Fruit fly (Drosophila melanogaster) whole organism, embryonic: Measurements from ENCODE around the gene CG42633.
A peak's percentile ranks its signal among the peaks of the same experiment; 100 is the strongest.

Experiments
- CG13123 ChIP-seq: fragments of 200-800 bp; sonication (Bioruptor generic); optimal IDR thresholded peaks from 2 replicates; lab custom pipeline; 2016; ENCODE audit warnings: missing biosample characterization, missing genetic modification characterization
- CG13296 ChIP-seq: fragments of 200-800 bp; sonication (Bioruptor generic); optimal IDR thresholded peaks from 3 replicates; lab custom pipeline; 2018; ENCODE audit warnings: missing biosample characterization, mild to moderate bottlenecking, missing genetic modification characterization
- CG13424 ChIP-seq: fragments of 200-800 bp; sonication (Bioruptor generic); optimal IDR thresholded peaks from 2 replicates; lab custom pipeline; 2019; ENCODE audit warnings: missing biosample characterization, mild to moderate bottlenecking, missing genetic modification characterization, moderate library complexity
- CG15601 ChIP-seq: fragments of 200-800 bp; sonication (Bioruptor generic); optimal IDR thresholded peaks from 3 replicates; lab custom pipeline; 2019; ENCODE audit warnings: missing biosample characterization, mild to moderate bottlenecking, missing genetic modification characterization, moderate library complexity
- CG16863 ChIP-seq: fragments of 200-800 bp; sonication (Bioruptor generic); optimal IDR thresholded peaks from 3 replicates; lab custom pipeline; 2016; ENCODE audit warnings: missing biosample characterization, missing genetic modification characterization
- CG32772 ChIP-seq: fragments of 200-800 bp; sonication (Bioruptor generic); IDR thresholded peaks from 2 replicates; pipeline ENCODE4 v1.3.6; 2022; ENCODE audit warnings: missing biosample characterization, missing genetic modification characterization
- CG33213 ChIP-seq: fragments of 200-800 bp; sonication (Bioruptor generic); optimal IDR thresholded peaks from 3 replicates; lab custom pipeline; 2016; ENCODE audit warnings: missing biosample characterization, missing genetic modification characterization
- CG3407 ChIP-seq: fragments of 200-800 bp; sonication (Bioruptor generic); optimal IDR thresholded peaks from 2 replicates; lab custom pipeline; 2018; ENCODE audit warnings: missing biosample characterization, mild to moderate bottlenecking, missing genetic modification characterization
- CG34422 ChIP-seq: fragments of 200-800 bp; sonication (Bioruptor generic); IDR thresholded peaks from 3 replicates; pipeline ENCODE4 v1.3.6; 2022; ENCODE audit warnings: missing biosample characterization, missing genetic modification characterization
- CG42726 ChIP-seq: fragments of 200-800 bp; sonication (Bioruptor generic); IDR thresholded peaks from 2 replicates; pipeline ENCODE4 v1.3.6; 2022; ENCODE audit warnings: missing biosample characterization, missing genetic modification characterization; ENCODE audit not compliant: partially characterized antibody
- CG4282 ChIP-seq: fragments of 200-800 bp; sonication (Bioruptor generic); optimal IDR thresholded peaks from 2 replicates; lab custom pipeline; 2016; ENCODE audit warnings: missing biosample characterization, missing genetic modification characterization
- CG5953 ChIP-seq: fragments of 200-800 bp; sonication (Bioruptor generic); IDR thresholded peaks from 2 replicates; pipeline ENCODE4 v1.3.6; 2022; ENCODE audit warnings: missing biosample characterization, missing genetic modification characterization
- CG6791 ChIP-seq: fragments of 200-800 bp; sonication (Bioruptor generic); IDR thresholded peaks from 3 replicates; pipeline ENCODE4 v1.3.6; 2022; ENCODE audit warnings: missing biosample characterization, missing genetic modification characterization; ENCODE audit not compliant: partially characterized antibody
- CG8290 ChIP-seq, 3 experiments: fragments of 200-800 bp; sonication (Bioruptor generic); optimal IDR thresholded peaks; 2 replicates each; lab custom pipeline; 2016 to 2019; ENCODE audit warnings: missing biosample characterization in 3 of 3, missing genetic modification characterization in 3 of 3, mild to moderate bottlenecking in 2 of 3, moderate library complexity in 1 of 3
- CG8924 ChIP-seq: fragments of 200-800 bp; optimal IDR thresholded peaks from 3 replicates; lab custom pipeline; 2019; ENCODE audit warnings: missing biosample characterization, mild to moderate bottlenecking, missing genetic modification characterization, moderate library complexity
- CG9609 ChIP-seq: fragments of 200-800 bp; sonication (Bioruptor generic); optimal IDR thresholded peaks from 3 replicates; lab custom pipeline; 2016; ENCODE audit warnings: missing biosample characterization, missing genetic modification characterization
- Camta ChIP-seq: fragments of 200-800 bp; sonication (Bioruptor generic); optimal IDR thresholded peaks from 2 replicates; lab custom pipeline; 2016; ENCODE audit warnings: missing biosample characterization, missing genetic modification characterization
- D19B ChIP-seq: fragments of 200-800 bp; sonication (Bioruptor generic); optimal IDR thresholded peaks from 2 replicates; lab custom pipeline; 2017; ENCODE audit warnings: missing biosample characterization, mild to moderate bottlenecking, missing genetic modification characterization
- Dbx ChIP-seq: fragments of 200-800 bp; sonication (Bioruptor generic); IDR thresholded peaks from 3 replicates; pipeline ENCODE4 v1.3.6; 2022; ENCODE audit warnings: missing biosample characterization, missing genetic modification characterization
- H15 ChIP-seq: fragments of 200-800 bp; sonication (Bioruptor generic); IDR thresholded peaks from 3 replicates; pipeline ENCODE4 v1.3.6; 2022; ENCODE audit warnings: missing biosample characterization, missing genetic modification characterization
- HLH3B ChIP-seq: fragments of 200-800 bp; sonication (Bioruptor generic); IDR thresholded peaks from 2 replicates; pipeline ENCODE4 v1.3.6; 2022; ENCODE audit warnings: missing biosample characterization, missing genetic modification characterization
- HLH54F ChIP-seq: fragments of 200-800 bp; sonication (Bioruptor generic); optimal IDR thresholded peaks from 3 replicates; lab custom pipeline; 2016; ENCODE audit warnings: missing biosample characterization, missing genetic modification characterization
- Jarid2 ChIP-seq: fragments of 200-800 bp; sonication (Bioruptor generic); optimal IDR thresholded peaks from 3 replicates; lab custom pipeline; 2017; ENCODE audit warnings: mild to moderate bottlenecking, missing biosample characterization, missing genetic modification reagents, missing genetic modification characterization
- MBD-R2 ChIP-seq: fragments of 200-800 bp; sonication (Bioruptor generic); IDR thresholded peaks from 2 replicates; pipeline ENCODE4 v1.3.6; 2022; ENCODE audit warnings: missing biosample characterization, missing genetic modification characterization
- Mad ChIP-seq: fragments of 200-800 bp; sonication (Bioruptor generic); optimal IDR thresholded peaks from 2 replicates; lab custom pipeline; 2016; ENCODE audit warnings: missing biosample characterization, missing genetic modification characterization
- Myb ChIP-seq: fragments of 200-800 bp; sonication (Bioruptor generic); optimal IDR thresholded peaks from 2 replicates; lab custom pipeline; 2016; ENCODE audit warnings: missing biosample characterization, missing genetic modification characterization
- Poxn ChIP-seq: fragments of 200-800 bp; sonication (Bioruptor generic); IDR thresholded peaks from 2 replicates; pipeline ENCODE4 v1.3.6; 2022; ENCODE audit warnings: missing biosample characterization, missing genetic modification characterization
- Ptx1 ChIP-seq: fragments of 200-800 bp; sonication (Bioruptor generic); IDR thresholded peaks from 2 replicates; pipeline ENCODE4 v1.3.6; 2022; ENCODE audit warnings: missing biosample characterization, missing genetic modification characterization
- amos ChIP-seq: fragments of 200-800 bp; sonication (Bioruptor generic); IDR thresholded peaks from 2 replicates; pipeline ENCODE4 v1.3.6; 2022; ENCODE audit warnings: missing biosample characterization, missing genetic modification characterization; ENCODE audit not compliant: partially characterized antibody
- cg ChIP-seq: fragments of 200-800 bp; sonication (Bioruptor generic); optimal IDR thresholded peaks from 3 replicates; lab custom pipeline; 2019; ENCODE audit warnings: missing biosample characterization, mild to moderate bottlenecking, missing genetic modification characterization, moderate library complexity
- chif ChIP-seq, 2 experiments: fragments of 200-800 bp; sonication (Bioruptor generic); optimal IDR thresholded peaks; 3 replicates each; lab custom pipeline; 2016; ENCODE audit warnings: missing biosample characterization in 2 of 2, missing genetic modification characterization in 2 of 2
- dmrt11E ChIP-seq: fragments of 200-800 bp; sonication (Bioruptor generic); optimal IDR thresholded peaks from 3 replicates; lab custom pipeline; 2018; ENCODE audit warnings: missing biosample characterization, mild to moderate bottlenecking, missing genetic modification characterization, moderate library complexity
- ems ChIP-seq: fragments of 200-800 bp; sonication (Bioruptor generic); optimal IDR thresholded peaks from 3 replicates; lab custom pipeline; 2016; ENCODE audit warnings: missing biosample characterization, missing genetic modification characterization
- eyg ChIP-seq: fragments of 200-800 bp; sonication (Bioruptor generic); optimal IDR thresholded peaks from 3 replicates; lab custom pipeline; 2016; ENCODE audit warnings: missing biosample characterization, missing genetic modification characterization
- fd96Cb ChIP-seq: fragments of 200-800 bp; sonication (Bioruptor generic); optimal IDR thresholded peaks from 2 replicates; lab custom pipeline; 2018; ENCODE audit warnings: missing biosample characterization, mild to moderate bottlenecking, missing genetic modification characterization, moderate library complexity
- grn ChIP-seq: fragments of 200-800 bp; sonication (Bioruptor generic); optimal IDR thresholded peaks from 3 replicates; lab custom pipeline; 2017; ENCODE audit warnings: missing biosample characterization, missing genetic modification characterization
- jumu ChIP-seq: fragments of 200-800 bp; sonication (Bioruptor generic); optimal IDR thresholded peaks from 3 replicates; lab custom pipeline; 2016; ENCODE audit warnings: missing biosample characterization, missing genetic modification characterization
- nerfin-2 ChIP-seq: fragments of 200-800 bp; sonication (Bioruptor generic); IDR thresholded peaks from 2 replicates; pipeline ENCODE4 v1.3.6; 2022; ENCODE audit warnings: missing biosample characterization, missing genetic modification characterization; ENCODE audit not compliant: partially characterized antibody
- onecut ChIP-seq: fragments of 200-800 bp; sonication (Bioruptor generic); IDR thresholded peaks from 2 replicates; pipeline ENCODE4 v1.3.6; 2022; ENCODE audit warnings: missing biosample characterization, missing genetic modification characterization
- pita ChIP-seq: fragments of 200-800 bp; sonication (Bioruptor generic); optimal IDR thresholded peaks from 2 replicates; lab custom pipeline; 2017; ENCODE audit warnings: missing biosample characterization, mild to moderate bottlenecking, missing genetic modification characterization
- run ChIP-seq: fragments of 200-800 bp; sonication (Bioruptor generic); optimal IDR thresholded peaks from 3 replicates; lab custom pipeline; 2018; ENCODE audit warnings: missing biosample characterization, mild to moderate bottlenecking, missing genetic modification characterization
- sc ChIP-seq, 3 experiments: fragments of >200 bp in 2 of 3; fragments of 200-800 bp in 1 of 3; sonication (Bioruptor generic) in 1 of 3; optimal IDR thresholded peaks; 2 replicates in 2 of 3; 3 replicates in 1 of 3; lab custom pipeline; 2017; ENCODE audit warnings: mild to moderate bottlenecking in 1 of 3, missing biosample characterization in 1 of 3, missing genetic modification characterization in 1 of 3, missing genetic modification reagents in 1 of 3
- sens-2 ChIP-seq: fragments of 200-800 bp; sonication (Bioruptor generic); IDR thresholded peaks from 2 replicates; pipeline ENCODE4 v1.3.6; 2022; ENCODE audit warnings: missing biosample characterization, missing genetic modification characterization
- stc ChIP-seq: fragments of 200-800 bp; sonication (Bioruptor generic); IDR thresholded peaks from 2 replicates; pipeline ENCODE4 v1.3.6; 2022; ENCODE audit warnings: missing biosample characterization, missing genetic modification characterization
- stwl ChIP-seq: fragments of 200-800 bp; sonication (Bioruptor generic); optimal IDR thresholded peaks from 3 replicates; lab custom pipeline; 2018; ENCODE audit warnings: missing biosample characterization, mild to moderate bottlenecking, missing genetic modification characterization, moderate library complexity
- sug ChIP-seq: fragments of 200-800 bp; optimal IDR thresholded peaks from 2 replicates; lab custom pipeline; 2019; ENCODE audit warnings: missing biosample characterization, mild to moderate bottlenecking, missing genetic modification characterization, moderate library complexity
- tap ChIP-seq: fragments of 200-800 bp; optimal IDR thresholded peaks from 3 replicates; lab custom pipeline; 2019; ENCODE audit warnings: missing biosample characterization, mild to moderate bottlenecking, missing genetic modification characterization, moderate library complexity
- vnd ChIP-seq: fragments of 200-800 bp; sonication (Bioruptor generic); IDR thresholded peaks from 3 replicates; pipeline ENCODE4 v1.3.6; 2022; ENCODE audit warnings: missing biosample characterization, missing genetic modification characterization; ENCODE audit not compliant: partially characterized antibody
- zf30C ChIP-seq: fragments of 200-800 bp; sonication (Bioruptor generic); optimal IDR thresholded peaks from 3 replicates; lab custom pipeline; 2018; ENCODE audit warnings: missing biosample characterization, mild to moderate bottlenecking, missing genetic modification characterization

The CG42633 gene

DNA sequence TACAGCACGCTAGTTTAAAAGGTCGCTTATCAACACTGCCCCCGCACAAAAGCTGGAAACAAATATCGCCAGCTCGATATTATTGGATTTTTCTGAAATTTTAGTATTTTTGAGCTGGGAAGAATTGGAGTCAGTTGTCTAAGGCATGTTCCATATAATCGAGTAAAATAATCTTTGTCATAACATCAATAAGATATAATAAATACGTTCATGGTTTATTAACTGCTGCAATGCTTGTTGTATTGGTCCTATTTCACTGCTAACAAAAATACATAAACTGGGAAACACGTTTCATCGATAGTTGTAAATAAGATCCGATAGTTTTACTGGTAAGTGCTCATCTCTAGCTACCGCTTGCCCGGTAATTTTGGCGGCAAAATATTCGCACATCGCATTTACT lies 6.1 kb upstream of the CG42633 start, which contains the start of the genes Art1 and Mcm5 (continued):
- TF ChIP-seq Dbx (GFP tag; lab: Robert Waterston, UW) = peak; percentile 55; the same call in 1 of the 3 replicates
- TF ChIP-seq CG33213 (GFP tag; lab: Kevin White, UChicago) = peak; percentile 25
- peak; percentile 3 for TF ChIP-seq CG13296 (GFP tag; lab: Kevin White, UChicago)
- peak; percentile 21 for TF ChIP-seq Jarid2 (GFP tag; lab: Kevin White, UChicago)
- peak; percentile 6 for TF ChIP-seq ems (GFP tag; lab: Kevin White, UChicago)
- TF ChIP-seq sc (optimal IDR thresholded peaks at IDR 0.05; lab: Kevin White, UChicago) = no peak
- no peak for TF ChIP-seq sc (GFP tag; optimal IDR thresholded peaks at IDR 0.05; lab: Kevin White, UChicago)
- peak; percentile 86 for TF ChIP-seq amos (GFP tag; lab: Robert Waterston, UW)
- TF ChIP-seq tap (tag; lab: Kevin White, UChicago) = no peak
- TF ChIP-seq CG42726 = peak; percentile 44; the same call in 1 of the 2 replicates
- no peak for TF ChIP-seq pita (GFP tag; lab: Kevin White, UChicago)
- TF ChIP-seq MBD-R2 (GFP tag; lab: Robert Waterston, UW) = peak; percentile 72
- TF ChIP-seq Camta = peak; percentile 33
- TF ChIP-seq CG13123 = peak; percentile 12
- no peak for TF ChIP-seq run
- TF ChIP-seq vnd (GFP tag; lab: Robert Waterston, UW) = peak; percentile 93
- no peak for TF ChIP-seq CG4282
- peak; percentile 85; the same call in 2 of the 3 replicates for TF ChIP-seq CG6791 (GFP tag; lab: Robert Waterston, UW)
- peak; percentile 14 for TF ChIP-seq eyg (GFP tag; lab: Kevin White, UChicago)

DNA sequence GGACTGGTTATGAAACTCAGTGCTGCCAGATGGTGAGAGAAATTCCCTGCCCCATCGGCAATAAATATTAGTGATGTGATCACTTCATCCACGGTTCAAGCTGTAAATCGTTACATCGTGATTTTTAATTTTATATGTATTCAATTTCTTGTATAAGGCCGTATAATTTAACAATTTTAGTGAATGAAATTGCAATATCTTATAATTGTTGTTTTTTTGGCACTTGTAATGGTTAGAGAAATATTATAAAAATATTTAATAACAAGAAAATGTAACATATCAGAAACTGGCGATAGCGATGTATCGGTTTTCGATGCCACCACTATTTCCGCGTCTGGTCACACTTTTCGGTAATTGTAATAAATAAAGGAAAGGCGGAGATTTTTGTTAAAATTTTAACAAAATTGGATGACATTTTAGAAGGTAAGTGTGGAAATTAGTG lies 2.0 kb upstream of the CG42633 start, which contains the start of the genes mRpL37 and Rbp1:
Gene mRpL37 (minus strand): TSS at position 35 of the 442 bp plus-strand sequence.
Gene Rbp1 (plus strand): TSS at position 326 of the 442 bp plus-strand sequence.
- TF ChIP-seq zf30C (GFP tag; lab: Kevin White, UChicago) = no peak
- peak; percentile 66 for TF ChIP-seq stwl (tag; lab: Kevin White, UChicago)
- peak; percentile 87 for TF ChIP-seq CG13424 (tag; lab: Kevin White, UChicago)
- no peak for TF ChIP-seq CG5953 (GFP tag; lab: Robert Waterston, UW)
- TF ChIP-seq Myb (GFP tag; lab: Kevin White, UChicago) = no peak
- TF ChIP-seq chif (GFP tag; optimal IDR thresholded peaks at IDR 0.05; lab: Kevin White, UChicago) = peak; percentile 18 to 53
- peak; percentile 71 for TF ChIP-seq CG8290 (GFP tag; optimal IDR thresholded peaks at IDR 0.05; lab: Kevin White, UChicago)
- no peak for TF ChIP-seq CG8290 (tag; optimal IDR thresholded peaks at IDR 0.05; lab: Kevin White, UChicago)
- TF ChIP-seq Mad (GFP tag; lab: Kevin White, UChicago) = peak; percentile 54
- TF ChIP-seq HLH54F (GFP tag; lab: Kevin White, UChicago) = peak; percentile 66
- peak; percentile 47; the same call in 2 of the 3 replicates for TF ChIP-seq CG34422
- TF ChIP-seq fd96Cb (tag; lab: Kevin White, UChicago) = peak; percentile 59
- TF ChIP-seq dmrt11E = peak; percentile 83
- no peak for TF ChIP-seq D19B
- TF ChIP-seq H15 (GFP tag; lab: Robert Waterston, UW) = no peak
- no peak for TF ChIP-seq CG33213 (GFP tag; lab: Kevin White, UChicago)
- peak; percentile 50 for TF ChIP-seq jumu (GFP tag; lab: Kevin White, UChicago)
- peak; percentile 33 for TF ChIP-seq Camta
- no peak for TF ChIP-seq cg
- TF ChIP-seq sug = peak; percentile 88
- no peak for TF ChIP-seq grn (GFP tag; lab: Kevin White, UChicago)
- peak; percentile 78 for TF ChIP-seq CG15601 (tag; lab: Kevin White, UChicago)
- no peak for TF ChIP-seq sens-2 (GFP tag; lab: Robert Waterston, UW)
- peak; percentile 71; the same call in 1 of the 2 replicates for TF ChIP-seq HLH3B (GFP tag; lab: Robert Waterston, UW)
- peak; percentile 84 for TF ChIP-seq CG8924
- TF ChIP-seq Poxn = no peak
- no peak for TF ChIP-seq CG3407 (GFP tag; lab: Kevin White, UChicago)
- peak; percentile 64; the same call in 1 of the 2 replicates for TF ChIP-seq CG32772 (GFP tag; lab: Robert Waterston, UW)
- peak; percentile 91 for TF ChIP-seq Ptx1
- TF ChIP-seq nerfin-2 = peak; percentile 50; the same call in 1 of the 2 replicates
- TF ChIP-seq onecut = peak; percentile 59; the same call in 1 of the 2 replicates
- peak; percentile 23 for TF ChIP-seq CG16863 (GFP tag; lab: Kevin White, UChicago)
- no peak for TF ChIP-seq stc (GFP tag; lab: Robert Waterston, UW)
- no peak for TF ChIP-seq CG9609
